Fruit fly (Drosophila melanogaster): Measurements from ENCODE around the gene CG42399.

DNA sequence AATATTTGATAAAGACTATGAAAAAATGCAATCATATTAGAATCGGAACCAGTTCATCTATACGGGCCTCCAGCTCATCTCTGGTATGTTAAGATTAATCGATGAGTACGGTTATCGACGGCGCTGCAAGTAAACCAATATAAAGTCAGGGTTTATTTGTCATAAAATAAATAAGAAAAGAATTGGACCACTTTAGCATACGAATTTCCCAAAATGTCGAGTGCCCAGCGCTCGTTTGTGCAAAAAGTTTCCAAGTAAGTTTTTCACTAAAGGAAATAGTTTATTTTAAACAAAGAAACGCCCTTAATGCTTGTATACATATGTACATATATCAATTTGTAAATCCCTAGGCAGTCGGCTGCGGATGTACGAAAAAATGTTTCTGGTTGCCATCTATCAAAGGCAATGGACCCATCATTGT, 58.5 kb downstream of the CG42399 start, which contains the start of gene Zir:
- TF ChIP-seq Pif1A (GFP tag; optimal IDR thresholded peaks at IDR 0.05) (no peak), CG14655 (GFP tag; optimal IDR thresholded peaks at IDR 0.05) (no peak), CG4496 (GFP tag; IDR thresholded peaks at IDR 0.05) (no peak), CG15710 (tag; optimal IDR thresholded peaks at IDR 0.05) (no peak), CG10348 (GFP tag; IDR thresholded peaks at IDR 0.05) (no peak), Ets98B (GFP tag; IDR thresholded peaks at IDR 0.05) (no peak)
